Worm (Caenorhabditis elegans): ENCODE data around the gene clec-126.

DNA sequence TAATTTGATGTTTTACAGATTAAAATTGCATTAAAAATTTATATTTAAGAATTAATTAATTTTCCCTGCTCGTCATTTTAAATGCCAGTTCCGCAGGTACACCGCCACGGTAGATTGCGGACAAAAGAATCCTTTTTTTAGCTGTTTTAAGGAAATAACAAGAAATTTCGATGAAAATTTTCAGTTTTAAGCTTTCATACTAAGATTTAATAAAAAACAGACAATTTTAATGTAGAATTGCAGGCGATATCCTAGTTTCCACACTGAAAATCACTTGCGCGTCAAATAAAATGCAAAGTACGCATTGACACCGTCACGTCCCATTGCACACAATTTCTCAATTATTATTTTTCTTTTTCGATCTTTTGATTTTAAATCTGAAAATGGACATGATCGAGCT is 34.2 kb downstream of the clec-126 start, which contains the start of gene dnc-3:
- TF ChIP-seq tbx-37 (GFP tag; conservative IDR thresholded peaks at IDR 0.05), result no peak
- TF ChIP-seq sea-1 (GFP tag; conservative IDR thresholded peaks at IDR 0.05), result no peak
- TF ChIP-seq ama-1 (optimal IDR thresholded peaks at IDR 0.05), result no peak

Data from whole organism, early embryonic.